Fruit fly (Drosophila melanogaster): ENCODE data around the gene CG7236.

Gene CG7236

dm6 chr2L:5724521-5725023, 18.4 kb downstream of the CG7236 start, which contains the start of gene CG11030 (continued):
- TF ChIP-seq CG1832 (GFP tag; optimal IDR thresholded peaks at IDR 0.05) (no peak), CG11456 (GFP tag; IDR thresholded peaks at IDR 0.05) (peak; percentile 75; the same call in 1 of the 3 replicates), CG9817 (tag; optimal IDR thresholded peaks at IDR 0.05) (no peak), CG17612 (GFP tag; IDR thresholded peaks at IDR 0.05) (no peak), row (GFP tag; IDR thresholded peaks at IDR 0.05) (peak; percentile 61; the same call in 2 of the 3 replicates), CG8281 (tag; optimal IDR thresholded peaks at IDR 0.05) (no peak), fd102C (GFP tag; optimal IDR thresholded peaks at IDR 0.05) (no peak), Blimp-1 (GFP tag; optimal IDR thresholded peaks at IDR 0.05) (no peak), Dref (GFP tag; IDR thresholded peaks at IDR 0.05) (peak; percentile 100), NC2α (GFP tag; optimal IDR thresholded peaks at IDR 0.05) (no peak), ranshi (GFP tag; IDR thresholded peaks at IDR 0.05) (0 out of 2 replicates have a peak, but pooled peaks have one; percentile 5), pita (GFP tag; optimal IDR thresholded peaks at IDR 0.05) (no peak), CG11504 (tag; optimal IDR thresholded peaks at IDR 0.05) (peak; percentile 15), repo (GFP tag; optimal IDR thresholded peaks at IDR 0.05) (no peak), H2.0 (GFP tag; IDR thresholded peaks at IDR 0.05) (no peak), ems (GFP tag; optimal IDR thresholded peaks at IDR 0.05) (peak; percentile 10), twi (tag; optimal IDR thresholded peaks at IDR 0.05) (no peak), CG3847 (GFP tag; IDR thresholded peaks at IDR 0.05) (peak; percentile 28; the same call in 1 of the 2 replicates), maf-S (GFP tag; optimal IDR thresholded peaks at IDR 0.05) (no peak), ac (GFP tag; optimal IDR thresholded peaks at IDR 0.05) (no peak), en (GFP tag; optimal IDR thresholded peaks at IDR 0.05) (no peak), unpg (GFP tag; optimal IDR thresholded peaks at IDR 0.05) (no peak), CG6272 (GFP tag; IDR thresholded peaks at IDR 0.05) (peak; percentile 73), CG10462 (GFP tag; optimal IDR thresholded peaks at IDR 0.05) (no peak), dmrt99B (tag; optimal IDR thresholded peaks at IDR 0.05) (no peak), CG12744 (GFP tag; optimal IDR thresholded peaks at IDR 0.05) (no peak), tup (GFP tag; optimal IDR thresholded peaks at IDR 0.05) (no peak), Hr51 (GFP tag; optimal IDR thresholded peaks at IDR 0.05) (no peak), Med (GFP tag) (peak; percentile 79), CG14965 (GFP tag; optimal IDR thresholded peaks at IDR 0.05; ENCODE audit: borderline replicate concordance) (no peak), NK7.1 (GFP tag; optimal IDR thresholded peaks at IDR 0.05) (no peak), Sry-δ (GFP tag; optimal IDR thresholded peaks at IDR 0.05) (peak; percentile 92), chif (GFP tag; optimal IDR thresholded peaks at IDR 0.05) (no peak), CG6765 (GFP tag; optimal IDR thresholded peaks at IDR 0.05) (no peak), CG14710 (tag; optimal IDR thresholded peaks at IDR 0.05) (peak; percentile 21), dan (GFP tag; IDR thresholded peaks at IDR 0.05) (no peak), zfh1 (GFP tag; IDR thresholded peaks at IDR 0.05) (no peak; the same call in 2 of the 3 replicates), BEAF-32 (GFP tag; optimal IDR thresholded peaks at IDR 0.05) (peak; percentile 96), B-H1 (GFP tag; IDR thresholded peaks at IDR 0.05) (no peak), Side (GFP tag; optimal IDR thresholded peaks at IDR 0.05) (no peak), Atf6 (GFP tag; IDR thresholded peaks at IDR 0.05) (0 out of 2 replicates have a peak, but pooled peaks have one; percentile 13), Drgx (GFP tag; IDR thresholded peaks at IDR 0.05) (no peak), jigr1 (GFP tag; IDR thresholded peaks at IDR 0.05) (no peak), yki (optimal IDR thresholded peaks at IDR 0.05) (no peak), Aef1 (GFP tag; IDR thresholded peaks at IDR 0.05) (0 out of 3 replicates have a peak, but pooled peaks have one; percentile 22), Ssrp (tag; optimal IDR thresholded peaks at IDR 0.05) (no peak), sna (GFP tag; IDR thresholded peaks at IDR 0.05; ENCODE audit: partially characterized antibody) (peak; percentile 98), CG14441 (GFP tag; IDR thresholded peaks at IDR 0.05) (no peak), Ets65A (GFP tag) (no peak), al (GFP tag; IDR thresholded peaks at IDR 0.05) (peak; percentile 32; the same call in 1 of the 2 replicates), Nf-YA (GFP tag; IDR thresholded peaks at IDR 0.05) (no peak), Hr39 (optimal IDR thresholded peaks at IDR 0.05) (no peak)

Measured in whole organism, embryonic.